Fruit fly (Drosophila melanogaster) whole organism, pupa: Measurements from ENCODE around the gene CG15461.

ENCODE experiments used
- CG10348 ChIP-seq: fragments of 200-800 bp; sonication (Bioruptor generic); IDR thresholded peaks from 2 replicates; pipeline ENCODE4 v1.3.6; 2022; ENCODE audit warnings: missing biosample characterization, missing genetic modification characterization
- CG12605 ChIP-seq: fragments of 200-800 bp; sonication (Bioruptor generic); IDR thresholded peaks from 2 replicates; pipeline ENCODE4 v1.3.6; 2022; ENCODE audit warnings: missing biosample characterization, missing genetic modification characterization
- CG13204 ChIP-seq: fragments of 200-800 bp; sonication (Bioruptor generic); optimal IDR thresholded peaks from 2 replicates; lab custom pipeline; 2018; ENCODE audit warnings: missing biosample characterization, mild to moderate bottlenecking, missing genetic modification characterization, moderate library complexity
- CG14655 ChIP-seq: fragments of 200-800 bp; sonication (Bioruptor generic); optimal IDR thresholded peaks from 3 replicates; lab custom pipeline; 2017; ENCODE audit warnings: mild to moderate bottlenecking, missing biosample characterization, missing genetic modification reagents, missing genetic modification characterization
- CG15710 ChIP-seq: fragments of 200-800 bp; sonication (Bioruptor generic); optimal IDR thresholded peaks from 2 replicates; lab custom pipeline; 2018; ENCODE audit warnings: missing biosample characterization, mild to moderate bottlenecking, missing genetic modification characterization, moderate library complexity
- CG17806 ChIP-seq: fragments of 200-800 bp; sonication (Bioruptor generic); optimal IDR thresholded peaks from 2 replicates; lab custom pipeline; 2018; ENCODE audit warnings: missing biosample characterization, mild to moderate bottlenecking, missing genetic modification characterization, moderate library complexity
- CG32121 ChIP-seq: fragments of 200-800 bp; sonication (Bioruptor generic); IDR thresholded peaks from 2 replicates; pipeline ENCODE4 v1.3.6; 2022; ENCODE audit warnings: missing biosample characterization, missing genetic modification characterization
- CG34367 ChIP-seq: fragments of 200-800 bp; sonication (Bioruptor generic); optimal IDR thresholded peaks from 2 replicates; lab custom pipeline; 2018; ENCODE audit warnings: missing biosample characterization, mild to moderate bottlenecking, missing genetic modification characterization
- CG4496 ChIP-seq: fragments of 200-800 bp; sonication (Bioruptor generic); IDR thresholded peaks from 3 replicates; pipeline ENCODE4 v1.3.6; 2022; ENCODE audit warnings: missing biosample characterization, missing genetic modification characterization
- CG8159 ChIP-seq: fragments of 200-800 bp; sonication (Bioruptor generic); optimal IDR thresholded peaks from 3 replicates; lab custom pipeline; 2018; ENCODE audit warnings: missing biosample characterization, mild to moderate bottlenecking, missing genetic modification characterization, moderate library complexity
- CG8301 ChIP-seq: fragments of 200-800 bp; sonication (Bioruptor generic); optimal IDR thresholded peaks from 2 replicates; lab custom pipeline; 2018; ENCODE audit warnings: missing biosample characterization, mild to moderate bottlenecking, missing genetic modification characterization
- CG9948 ChIP-seq: fragments of 200-800 bp; sonication (Bioruptor generic); optimal IDR thresholded peaks from 2 replicates; lab custom pipeline; 2018; ENCODE audit warnings: missing biosample characterization, mild to moderate bottlenecking, missing genetic modification characterization, moderate library complexity
- D1 ChIP-seq: fragments of 200-800 bp; sonication (Bioruptor generic); optimal IDR thresholded peaks from 2 replicates; lab custom pipeline; 2018; ENCODE audit warnings: missing biosample characterization, mild to moderate bottlenecking, missing genetic modification characterization, moderate library complexity
- EcR ChIP-seq: fragments of 200-800 bp; sonication (Bioruptor generic); optimal IDR thresholded peaks from 3 replicates; lab custom pipeline; 2019; ENCODE audit warnings: missing biosample characterization, missing genetic modification characterization, mild to moderate bottlenecking, moderate library complexity, missing genetic modification reagents
- Ets98B ChIP-seq: fragments of 200-800 bp; sonication (Bioruptor generic); IDR thresholded peaks from 2 replicates; pipeline ENCODE4 v1.3.6; 2022; ENCODE audit warnings: missing biosample characterization, missing genetic modification characterization
- Pif1A ChIP-seq: fragments of 200-800 bp; sonication (Bioruptor generic); optimal IDR thresholded peaks from 3 replicates; lab custom pipeline; 2016; ENCODE audit warnings: missing biosample characterization, missing genetic modification characterization
- Pif1B ChIP-seq: fragments of 200-800 bp; sonication (Bioruptor generic); optimal IDR thresholded peaks from 3 replicates; lab custom pipeline; 2016; ENCODE audit warnings: missing biosample characterization, missing genetic modification characterization
- Snoo ChIP-seq: fragments of 200-800 bp; sonication (Bioruptor generic); optimal IDR thresholded peaks from 3 replicates; lab custom pipeline; 2017; ENCODE audit warnings: missing biosample characterization, mild to moderate bottlenecking, missing genetic modification characterization, inconsistent platforms
- fd96Ca ChIP-seq: fragments of 200-800 bp; sonication (Bioruptor generic); IDR thresholded peaks from 3 replicates; pipeline ENCODE4 v1.3.6; 2022; ENCODE audit warnings: missing biosample characterization, missing genetic modification characterization
- gl ChIP-seq: fragments of 200-800 bp; sonication (Bioruptor generic); optimal IDR thresholded peaks from 2 replicates; lab custom pipeline; 2018; ENCODE audit warnings: missing biosample characterization, mild to moderate bottlenecking, missing genetic modification characterization
- rn ChIP-seq: fragments of 200-800 bp; sonication (Bioruptor generic); IDR thresholded peaks from 2 replicates; pipeline ENCODE4 v1.3.6; 2022; ENCODE audit warnings: missing biosample characterization, missing genetic modification characterization

CG15461 gene

dm6 chrX:20488701-20489122, 2.7 kb downstream of the CG15461 start:
- TF ChIP-seq gl (tag; lab: Kevin White, UChicago) (no peak), Ets98B (GFP tag; lab: Robert Waterston, UW) (0 out of 2 replicates have a peak, but pooled peaks have one; percentile 32), CG8301 (peak; percentile 81), fd96Ca (GFP tag; lab: Robert Waterston, UW) (peak; percentile 60; the same call in 1 of the 3 replicates), CG12605 (GFP tag; lab: Robert Waterston, UW) (no peak), CG17806 (tag; lab: Kevin White, UChicago) (peak; percentile 61), CG15710 (tag; lab: Kevin White, UChicago) (peak; percentile 66), Pif1B (GFP tag; lab: Kevin White, UChicago) (peak; percentile 70), CG10348 (GFP tag; lab: Robert Waterston, UW) (no peak), Pif1A (GFP tag; lab: Kevin White, UChicago) (peak; percentile 72), EcR (GFP tag; lab: Kevin White, UChicago) (no peak), CG9948 (peak; percentile 64), CG13204 (GFP tag; lab: Kevin White, UChicago) (peak; percentile 25), CG4496 (no peak), D1 (peak; percentile 45), Snoo (peak; percentile 58), CG32121 (no peak), CG8159 (tag; lab: Kevin White, UChicago) (peak; percentile 78), CG14655 (GFP tag; lab: Kevin White, UChicago) (peak; percentile 85), rn (GFP tag; lab: Robert Waterston, UW) (no peak), CG34367 (tag; lab: Kevin White, UChicago) (peak; percentile 31)

- TF ChIP-seq CG10348 (GFP tag; lab: Robert Waterston, UW) (no peak), Snoo (peak; percentile 33), CG9948 (peak; percentile 33), CG8159 (tag; lab: Kevin White, UChicago) (no peak), CG14655 (GFP tag; lab: Kevin White, UChicago) (peak; percentile 10)
Observed at dm6 chrX:20489382-20489994, 3.5 kb downstream of the CG15461 start.

- TF ChIP-seq gl (tag; lab: Kevin White, UChicago) (no peak), EcR (GFP tag; lab: Kevin White, UChicago) (no peak), CG8159 (tag; lab: Kevin White, UChicago) (no peak), CG9948 (peak; percentile 8), Ets98B (GFP tag; lab: Robert Waterston, UW) (no peak), Snoo (no peak), fd96Ca (GFP tag; lab: Robert Waterston, UW) (no peak), D1 (no peak), CG8301 (no peak)
Observed at dm6 chrX:20489995-20490393, 4.0 kb downstream of the CG15461 start.

dm6 chrX:20490883-20491282, 4.9 kb downstream of the CG15461 start:
- TF ChIP-seq CG13204 (GFP tag; lab: Kevin White, UChicago) = no peak
- no peak for TF ChIP-seq CG14655 (GFP tag; lab: Kevin White, UChicago)
- no peak for TF ChIP-seq CG15710 (tag; lab: Kevin White, UChicago)
- peak; percentile 29; the same call in 1 of the 2 replicates for TF ChIP-seq rn (GFP tag; lab: Robert Waterston, UW)
- no peak for TF ChIP-seq fd96Ca (GFP tag; lab: Robert Waterston, UW)
- TF ChIP-seq Snoo = no peak
- peak; percentile 70; the same call in 1 of the 2 replicates for TF ChIP-seq Ets98B (GFP tag; lab: Robert Waterston, UW)
- TF ChIP-seq Pif1A (GFP tag; lab: Kevin White, UChicago) = no peak
- TF ChIP-seq CG8301 = no peak
- TF ChIP-seq CG32121 = peak; percentile 46; the same call in 1 of the 2 replicates
- no peak for TF ChIP-seq CG10348 (GFP tag; lab: Robert Waterston, UW)
- TF ChIP-seq Pif1B (GFP tag; lab: Kevin White, UChicago) = no peak
- peak; percentile 33; the same call in 1 of the 3 replicates for TF ChIP-seq CG4496
- TF ChIP-seq CG12605 (GFP tag; lab: Robert Waterston, UW) = peak; percentile 41

dm6 chrX:20492672-20493071, 6.7 kb downstream of the CG15461 start:
- TF ChIP-seq CG9948 (no peak), CG34367 (tag; lab: Kevin White, UChicago) (no peak), CG8159 (tag; lab: Kevin White, UChicago) (no peak), gl (tag; lab: Kevin White, UChicago) (no peak), CG17806 (tag; lab: Kevin White, UChicago) (no peak), CG8301 (no peak), CG10348 (GFP tag; lab: Robert Waterston, UW) (no peak), D1 (no peak), CG32121 (no peak), Ets98B (GFP tag; lab: Robert Waterston, UW) (no peak), CG15710 (tag; lab: Kevin White, UChicago) (no peak), CG12605 (GFP tag; lab: Robert Waterston, UW) (no peak)

dm6 chrX:20495117-20495516, 9.1 kb downstream of the CG15461 start:
- no peak for TF ChIP-seq CG17806 (tag; lab: Kevin White, UChicago)
- no peak for TF ChIP-seq CG34367 (tag; lab: Kevin White, UChicago)
- TF ChIP-seq CG13204 (GFP tag; lab: Kevin White, UChicago) = no peak
